Worm (Caenorhabditis elegans): ENCODE data around the gene T02G5.15.

DNA sequence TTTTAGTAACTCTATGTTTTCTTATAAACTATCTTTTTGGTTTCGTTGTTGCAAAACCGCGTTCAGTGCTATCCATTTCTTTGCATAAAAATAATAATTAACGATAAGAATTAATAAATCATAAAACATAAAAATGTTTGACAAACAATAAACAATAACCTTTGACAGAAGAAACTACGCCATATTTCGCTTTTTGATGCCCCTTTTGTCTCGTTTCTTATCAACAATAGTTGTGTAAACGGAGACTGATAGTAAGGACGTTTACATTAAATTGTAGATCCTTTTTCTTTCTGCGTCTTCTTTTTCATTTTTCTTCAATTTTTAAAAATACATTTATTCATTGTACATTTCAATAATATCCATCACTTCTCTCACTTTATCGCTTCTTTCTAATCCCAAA lies 54.9 kb downstream of the T02G5.15 start:
- no peak for TF ChIP-seq madf-5 (GFP tag; IDR thresholded peaks at IDR 0.05)
- no peak for TF ChIP-seq nhr-48 (tag; optimal IDR thresholded peaks at IDR 0.05)
- no peak for TF ChIP-seq attf-4 (tag; optimal IDR thresholded peaks at IDR 0.05)
- TF ChIP-seq unc-130 (GFP tag; optimal IDR thresholded peaks at IDR 0.05): no peak
- no peak for TF ChIP-seq tag-97 (GFP tag; IDR thresholded peaks at IDR 0.05)
- TF ChIP-seq pqm-1 (tag; optimal IDR thresholded peaks at IDR 0.05): peak; percentile 86
- no peak for TF ChIP-seq zip-2 (tag; optimal IDR thresholded peaks at IDR 0.05)
- no peak for TF ChIP-seq arid-1 (GFP tag; conservative IDR thresholded peaks at IDR 0.05)
- no peak for TF ChIP-seq jun-1 (tag; optimal IDR thresholded peaks at IDR 0.05)
- TF ChIP-seq aly-2 (tag; optimal IDR thresholded peaks at IDR 0.05): no peak
- TF ChIP-seq nhr-25 (tag; optimal IDR thresholded peaks at IDR 0.05; ENCODE audit: borderline replicate concordance, insufficient read depth): no peak
- no peak for TF ChIP-seq nhr-77 (tag; optimal IDR thresholded peaks at IDR 0.05)
- no peak for TF ChIP-seq lin-15B (tag; optimal IDR thresholded peaks at IDR 0.05)
- no peak for TF ChIP-seq aha-1 (tag)
